Worm (Caenorhabditis elegans): ENCODE measurements around the gene R13D7.2.

- TF ChIP-seq dao-5 (tag; optimal IDR thresholded peaks at IDR 0.05) (no peak), him-1 (tag; optimal IDR thresholded peaks at IDR 0.05) (no peak), W03F9.2 (tag; optimal IDR thresholded peaks at IDR 0.05) (no peak)
Measured at ce11 chrV:7399202-7399601, 10.5 kb upstream of the R13D7.2 start, which contains the start of gene gst-41.

Data from whole organism, L4/young adult.